In genomic region chrX:7233127-7234073, ce11 we compare ENCODE assay signal across 3 worm cellular contexts.
TF ChIP-seq lines count a peak whose summit lies in the region.

No protein-coding gene starts in this region.

TF ChIP-seq in whole organism, L1 larva, 84 proteins besides CTCF, POLR2A, EP300 and RAD21 (continued from another document and continues in another):
- no peak for TF ChIP-seq fkh-10 (GFP tag; optimal IDR thresholded peaks at IDR 0.05; lab: Kevin White, UChicago)
- TF ChIP-seq nhr-76 (tag; optimal IDR thresholded peaks at IDR 0.05; lab: Kevin White, UChicago), result no peak
- no peak for TF ChIP-seq swsn-7 (tag; optimal IDR thresholded peaks at IDR 0.05; lab: Kevin White, UChicago)
- peak; percentile 43 for TF ChIP-seq blmp-1 (tag; optimal IDR thresholded peaks at IDR 0.05; lab: Kevin White, UChicago)
- TF ChIP-seq sptf-1 (tag; optimal IDR thresholded peaks at IDR 0.05; lab: Kevin White, UChicago), result no peak
- TF ChIP-seq ceh-82 (tag; optimal IDR thresholded peaks at IDR 0.05; lab: Kevin White, UChicago), result no peak
- no peak for TF ChIP-seq hlh-17 (GFP tag; optimal IDR thresholded peaks at IDR 0.05; lab: Kevin White, UChicago; ENCODE audit: borderline replicate concordance)
- no peak for TF ChIP-seq nhr-12 (tag; optimal IDR thresholded peaks at IDR 0.05; lab: Kevin White, UChicago)
- no peak for TF ChIP-seq ceh-63 (GFP tag; optimal IDR thresholded peaks at IDR 0.05; lab: Kevin White, UChicago)
- TF ChIP-seq unc-98 (GFP tag; IDR thresholded peaks at IDR 0.05; lab: Robert Waterston, UW), result no peak
- peak; percentile 47 for TF ChIP-seq nhr-71 (tag; optimal IDR thresholded peaks at IDR 0.05; lab: Kevin White, UChicago)
- TF ChIP-seq nhr-20 (tag; optimal IDR thresholded peaks at IDR 0.05; lab: Kevin White, UChicago), result peak; percentile 17
- TF ChIP-seq elt-2 (tag; optimal IDR thresholded peaks at IDR 0.05; lab: Kevin White, UChicago), result peak; percentile 51
- no peak for TF ChIP-seq tbx-2 (tag; optimal IDR thresholded peaks at IDR 0.05; lab: Kevin White, UChicago)
- no peak for TF ChIP-seq nhr-84 (tag; optimal IDR thresholded peaks at IDR 0.05; lab: Kevin White, UChicago)
- no peak for TF ChIP-seq unc-130 (tag; optimal IDR thresholded peaks at IDR 0.05; lab: Kevin White, UChicago)
- TF ChIP-seq fos-1 (tag; optimal IDR thresholded peaks at IDR 0.05; lab: Kevin White, UChicago), result no peak
- no peak for TF ChIP-seq vab-15 (tag; optimal IDR thresholded peaks at IDR 0.05; lab: Kevin White, UChicago)
- TF ChIP-seq unc-62 (GFP tag; optimal IDR thresholded peaks at IDR 0.05; lab: Kevin White, UChicago), result no peak
- TF ChIP-seq jun-1 (tag; optimal IDR thresholded peaks at IDR 0.05; lab: Kevin White, UChicago), result no peak
- TF ChIP-seq C34B4.2 (tag; optimal IDR thresholded peaks at IDR 0.05; lab: Kevin White, UChicago), result no peak
- TF ChIP-seq ces-1 (GFP tag; optimal IDR thresholded peaks at IDR 0.05; lab: Kevin White, UChicago), result no peak
- TF ChIP-seq nhr-11 (tag; optimal IDR thresholded peaks at IDR 0.05; lab: Kevin White, UChicago), result no peak
- no peak for TF ChIP-seq nhr-90 (tag; optimal IDR thresholded peaks at IDR 0.05; lab: Kevin White, UChicago; ENCODE audit: poor library complexity)
- TF ChIP-seq dsc-1 (tag; optimal IDR thresholded peaks at IDR 0.05; lab: Kevin White, UChicago), result no peak
- no peak for TF ChIP-seq zip-4 (GFP tag; optimal IDR thresholded peaks at IDR 0.05; lab: Kevin White, UChicago)
- TF ChIP-seq ets-5 (GFP tag; IDR thresholded peaks at IDR 0.05; lab: Robert Waterston, UW), result no peak
- TF ChIP-seq egl-13 (tag; optimal IDR thresholded peaks at IDR 0.05; lab: Kevin White, UChicago), result no peak
- no peak for TF ChIP-seq zag-1 (tag; optimal IDR thresholded peaks at IDR 0.05; lab: Kevin White, UChicago)
- no peak for TF ChIP-seq lir-3 (tag; optimal IDR thresholded peaks at IDR 0.05; lab: Kevin White, UChicago; ENCODE audit: poor library complexity)
- no peak for TF ChIP-seq aha-1 (tag; optimal IDR thresholded peaks at IDR 0.05; lab: Kevin White, UChicago)
- peak; percentile 57 for TF ChIP-seq unc-86 (tag; optimal IDR thresholded peaks at IDR 0.05; lab: Kevin White, UChicago)
- TF ChIP-seq lin-15B (tag; optimal IDR thresholded peaks at IDR 0.05; lab: Kevin White, UChicago), result no peak
- TF ChIP-seq mab-9 (GFP tag; IDR thresholded peaks at IDR 0.05; lab: Robert Waterston, UW), result no peak
- TF ChIP-seq egl-27 (tag; optimal IDR thresholded peaks at IDR 0.05; lab: Kevin White, UChicago), result no peak
- peak; percentile 18 for TF ChIP-seq nhr-47 (tag; optimal IDR thresholded peaks at IDR 0.05; lab: Kevin White, UChicago)
- no peak for TF ChIP-seq hlh-4 (tag; optimal IDR thresholded peaks at IDR 0.05; lab: Kevin White, UChicago)
- TF ChIP-seq nhr-19 (GFP tag; conservative IDR thresholded peaks at IDR 0.05; lab: Robert Waterston, UW), result peak; percentile 12; the same call in 1 of the 2 replicates
- TF ChIP-seq snpc-4 (tag; optimal IDR thresholded peaks at IDR 0.05; lab: Kevin White, UChicago), result no peak
- TF ChIP-seq pqm-1 (tag; optimal IDR thresholded peaks at IDR 0.05; lab: Kevin White, UChicago), result no peak
- peak in 1 of 2 experiments; percentile 1 for TF ChIP-seq lsy-2 (tag; optimal IDR thresholded peaks at IDR 0.05; lab: Kevin White, UChicago)
- no peak for TF ChIP-seq nhr-85 (tag; lab: Kevin White, UChicago)
- no peak for TF ChIP-seq nhr-28 (tag; optimal IDR thresholded peaks at IDR 0.05; lab: Kevin White, UChicago)
- no peak for TF ChIP-seq efl-3 (GFP tag; optimal IDR thresholded peaks at IDR 0.05; lab: Kevin White, UChicago)
- no peak for TF ChIP-seq efl-1 (optimal IDR thresholded peaks at IDR 0.05; lab: Kevin White, UChicago)
- TF ChIP-seq efl-1 (GFP tag; optimal IDR thresholded peaks at IDR 0.05 in 1 of 2; lab: Kevin White, UChicago), result no peak

TF ChIP-seq in whole organism, L2 larva, 48 proteins besides CTCF, POLR2A, EP300 and RAD21 (continued from another document):
- TF ChIP-seq nhr-77 (tag; optimal IDR thresholded peaks at IDR 0.05; lab: Kevin White, UChicago) (no peak), mdl-1 (tag; optimal IDR thresholded peaks at IDR 0.05; lab: Kevin White, UChicago) (no peak), nhr-237 (tag; optimal IDR thresholded peaks at IDR 0.05; lab: Kevin White, UChicago) (no peak), unc-39 (tag; optimal IDR thresholded peaks at IDR 0.05; lab: Kevin White, UChicago) (no peak), nhr-129 (tag; optimal IDR thresholded peaks at IDR 0.05; lab: Kevin White, UChicago) (peak; percentile 93), sma-3 (GFP tag; optimal IDR thresholded peaks at IDR 0.05; lab: Kevin White, UChicago) (no peak), ztf-4 (tag; optimal IDR thresholded peaks at IDR 0.05; lab: Kevin White, UChicago) (no peak), peb-1 (tag; optimal IDR thresholded peaks at IDR 0.05; lab: Kevin White, UChicago) (no peak), nhr-11 (tag; optimal IDR thresholded peaks at IDR 0.05; lab: Kevin White, UChicago) (no peak), Y55F3AM.14 (GFP tag; optimal IDR thresholded peaks at IDR 0.05; lab: Kevin White, UChicago) (no peak), lin-13 (GFP tag; optimal IDR thresholded peaks at IDR 0.05; lab: Kevin White, UChicago) (peak; percentile 15), crh-2 (tag; optimal IDR thresholded peaks at IDR 0.05; lab: Kevin White, UChicago) (peak; percentile 70), fos-1 (tag; optimal IDR thresholded peaks at IDR 0.05; lab: Kevin White, UChicago) (peak; percentile 32), skn-1 (tag; optimal IDR thresholded peaks at IDR 0.05; lab: Kevin White, UChicago) (no peak), zag-1 (tag; optimal IDR thresholded peaks at IDR 0.05; lab: Kevin White, UChicago) (no peak), mab-5 (tag; optimal IDR thresholded peaks at IDR 0.05; lab: Kevin White, UChicago) (no peak), ceh-16 (tag; optimal IDR thresholded peaks at IDR 0.05; lab: Kevin White, UChicago) (no peak), sma-9 (GFP tag; optimal IDR thresholded peaks at IDR 0.05; lab: Kevin White, UChicago) (peak; percentile 52), sma-9 (tag; optimal IDR thresholded peaks at IDR 0.05; lab: Kevin White, UChicago) (no peak), F13H6.1 (tag; optimal IDR thresholded peaks at IDR 0.05; lab: Kevin White, UChicago) (peak; percentile 50), dmd-4 (tag; optimal IDR thresholded peaks at IDR 0.05; lab: Kevin White, UChicago) (no peak), ama-1 (optimal IDR thresholded peaks at IDR 0.05; lab: Kevin White, UChicago) (no peak), unc-55 (GFP tag; optimal IDR thresholded peaks at IDR 0.05; lab: Kevin White, UChicago) (peak; percentile 16), R02D3.7 (tag; optimal IDR thresholded peaks at IDR 0.05; lab: Kevin White, UChicago) (no peak), gmeb-1 (tag; optimal IDR thresholded peaks at IDR 0.05; lab: Kevin White, UChicago) (no peak), unc-62 (GFP tag; optimal IDR thresholded peaks at IDR 0.05; lab: Kevin White, UChicago) (no peak), snpc-4 (tag; optimal IDR thresholded peaks at IDR 0.05; lab: Kevin White, UChicago) (no peak), elt-3 (tag; optimal IDR thresholded peaks at IDR 0.05; lab: Kevin White, UChicago) (no peak), elt-1 (tag; optimal IDR thresholded peaks at IDR 0.05; lab: Kevin White, UChicago) (no peak), egl-27 (tag; optimal IDR thresholded peaks at IDR 0.05; lab: Kevin White, UChicago) (no peak), nhr-12 (tag; optimal IDR thresholded peaks at IDR 0.05; lab: Kevin White, UChicago) (no peak), blmp-1 (tag; optimal IDR thresholded peaks at IDR 0.05; lab: Kevin White, UChicago; ENCODE audit: insufficient read depth) (no peak), sem-4 (tag; optimal IDR thresholded peaks at IDR 0.05; lab: Kevin White, UChicago) (no peak)

TF ChIP-seq in whole organism, L4 larva, 104 proteins besides CTCF, POLR2A, EP300 and RAD21 (continued from another document):
- TF ChIP-seq egl-43 (GFP tag; IDR thresholded peaks at IDR 0.05; lab: Robert Waterston, UW) (no peak), unc-62 (GFP tag; optimal IDR thresholded peaks at IDR 0.05 in 1 of 2; lab: Kevin White, UChicago) (peak in 1 of 2 experiments; percentile 92), unc-62 (tag; optimal IDR thresholded peaks at IDR 0.05; lab: Kevin White, UChicago) (no peak), ama-1 (optimal IDR thresholded peaks at IDR 0.05; lab: Kevin White, UChicago) (peak; percentile 35), nhr-28 (tag; optimal IDR thresholded peaks at IDR 0.05; lab: Kevin White, UChicago) (peak; percentile 60), nhr-6 (tag; optimal IDR thresholded peaks at IDR 0.05; lab: Kevin White, UChicago) (peak; percentile 32), ceh-82 (tag; optimal IDR thresholded peaks at IDR 0.05; lab: Kevin White, UChicago) (no peak), arid-1 (GFP tag; conservative IDR thresholded peaks at IDR 0.05; lab: Robert Waterston, UW) (no peak)
TF ChIP-seq in whole organism, L4 larva: peak in this region for 16.
